Worm (Caenorhabditis elegans): ENCODE data around the gene srw-66.

- TF ChIP-seq unc-55 (GFP tag; optimal IDR thresholded peaks at IDR 0.05) (no peak), skn-1 (tag; optimal IDR thresholded peaks at IDR 0.05) (no peak), C34F6.9 (tag; optimal IDR thresholded peaks at IDR 0.05) (no peak), nhr-23 (tag; optimal IDR thresholded peaks at IDR 0.05) (no peak), snpc-4 (tag; optimal IDR thresholded peaks at IDR 0.05) (no peak)
These were observed 31.3 kb downstream of the srw-66 start for ce11 chrII:1240436-1240835.
